Worm (Caenorhabditis elegans): ENCODE results near the gene K03H1.9.
A peak's percentile ranks its signal among the peaks of the same experiment; 100 is the strongest.

K03H1.9 gene

ce11 chrIII:9950244-9950643 lies 9.0 kb upstream of the K03H1.9 start, which contains the start of gene K03H1.13:
Gene K03H1.13, minus strand, starts transcription at chrIII:9950344.
- TF ChIP-seq snpc-1.2 (GFP tag; IDR thresholded peaks at IDR 0.05) (no peak), arid-1 (GFP tag; conservative IDR thresholded peaks at IDR 0.05) (no peak), mdl-1 (tag; optimal IDR thresholded peaks at IDR 0.05) (no peak), F44E2.7 (GFP tag; IDR thresholded peaks at IDR 0.05) (no peak), ZK546.5 (tag; optimal IDR thresholded peaks at IDR 0.05) (no peak), madf-9 (GFP tag; conservative IDR thresholded peaks at IDR 0.05) (no peak), zip-11 (GFP tag; IDR thresholded peaks at IDR 0.05) (no peak), F10B5.3 (tag; optimal IDR thresholded peaks at IDR 0.05) (no peak), daf-16 (GFP tag; optimal IDR thresholded peaks at IDR 0.05) (no peak), daf-16 (tag; optimal IDR thresholded peaks at IDR 0.05) (no peak), lin-1 (GFP tag; IDR thresholded peaks at IDR 0.05) (no peak), tag-97 (GFP tag; IDR thresholded peaks at IDR 0.05) (no peak), daf-19 (GFP tag; conservative IDR thresholded peaks at IDR 0.05) (no peak), mes-2 (tag; optimal IDR thresholded peaks at IDR 0.05; ENCODE audit: poor library complexity, severe bottlenecking) (no peak), mxl-2 (GFP tag; conservative IDR thresholded peaks at IDR 0.05) (no peak), Y75B8A.6 (GFP tag; IDR thresholded peaks at IDR 0.05) (no peak), spr-1 (tag; optimal IDR thresholded peaks at IDR 0.05) (no peak)

ce11 chrIII:9946806-9947419 lies 5.6 kb upstream of the K03H1.9 start, which contains the start of gene K03H1.7:
Gene K03H1.7, plus strand, starts transcription at chrIII:9947405.
- TF ChIP-seq dpl-1 (GFP tag; optimal IDR thresholded peaks at IDR 0.05), result peak; percentile 59
- TF ChIP-seq aha-1 (tag), result peak; percentile 5
- no peak for TF ChIP-seq zag-1 (tag; optimal IDR thresholded peaks at IDR 0.05)
- TF ChIP-seq mes-2 (tag; optimal IDR thresholded peaks at IDR 0.05; ENCODE audit: poor library complexity, severe bottlenecking), result peak; percentile 23

- no peak for TF ChIP-seq duxl-1 (tag; optimal IDR thresholded peaks at IDR 0.05; ENCODE audit: poor library complexity)
- TF ChIP-seq unc-130 (GFP tag; optimal IDR thresholded peaks at IDR 0.05), result no peak
- TF ChIP-seq vab-7 (GFP tag; IDR thresholded peaks at IDR 0.05), result no peak
- no peak for TF ChIP-seq ces-1 (GFP tag; optimal IDR thresholded peaks at IDR 0.05)
- no peak for TF ChIP-seq lin-1 (GFP tag; IDR thresholded peaks at IDR 0.05)
- TF ChIP-seq ceh-32 (tag; optimal IDR thresholded peaks at IDR 0.05; ENCODE audit: poor library complexity), result no peak
These were observed 3.4 kb upstream of the K03H1.9 start, which contains the start of gene gln-2 for ce11 chrIII:9944723-9945122. Gene gln-2, minus strand, starts transcription at chrIII:9944823.

ce11 chrIII:9932091-9932490 lies 9.2 kb downstream of the K03H1.9 start, which contains the start of gene dec-7:
Gene dec-7, plus strand, starts transcription at chrIII:9932398.
- TF ChIP-seq fkh-10 (GFP tag; optimal IDR thresholded peaks at IDR 0.05) (no peak), nhr-28 (tag; optimal IDR thresholded peaks at IDR 0.05) (peak; percentile 11), nhr-11 (tag; optimal IDR thresholded peaks at IDR 0.05) (no peak), hlh-11 (tag; optimal IDR thresholded peaks at IDR 0.05) (peak; percentile 67), ceh-82 (tag; optimal IDR thresholded peaks at IDR 0.05) (no peak), R02D3.7 (tag; optimal IDR thresholded peaks at IDR 0.05) (no peak), cey-2 (tag; optimal IDR thresholded peaks at IDR 0.05; ENCODE audit: borderline replicate concordance, insufficient read depth) (no peak), madf-9 (GFP tag; conservative IDR thresholded peaks at IDR 0.05) (no peak), daf-16 (GFP tag; optimal IDR thresholded peaks at IDR 0.05) (no peak), daf-16 (tag; optimal IDR thresholded peaks at IDR 0.05) (peak; percentile 16), duxl-1 (tag; optimal IDR thresholded peaks at IDR 0.05; ENCODE audit: poor library complexity) (no peak), unc-62 (GFP tag; optimal IDR thresholded peaks at IDR 0.05 in 1 of 2) (peak in 1 of 2 experiments; percentile 50), unc-62 (tag; optimal IDR thresholded peaks at IDR 0.05) (no peak), ZK546.5 (tag; optimal IDR thresholded peaks at IDR 0.05) (no peak), mxl-3 (GFP tag; optimal IDR thresholded peaks at IDR 0.05) (no peak), zfp-2 (tag; optimal IDR thresholded peaks at IDR 0.05) (no peak), lim-7 (GFP tag; IDR thresholded peaks at IDR 0.05) (no peak), lin-39 (tag; optimal IDR thresholded peaks at IDR 0.05) (no peak), ZK337.2 (GFP tag; IDR thresholded peaks at IDR 0.05) (no peak), ztf-7 (tag; optimal IDR thresholded peaks at IDR 0.05) (no peak), daf-12 (tag; optimal IDR thresholded peaks at IDR 0.05) (no peak), dmd-6 (GFP tag; IDR thresholded peaks at IDR 0.05) (peak; percentile 66), pqm-1 (tag; optimal IDR thresholded peaks at IDR 0.05) (no peak), ceh-32 (tag; optimal IDR thresholded peaks at IDR 0.05; ENCODE audit: poor library complexity) (no peak), hlh-30 (tag; optimal IDR thresholded peaks at IDR 0.05; ENCODE audit: insufficient read depth) (peak; percentile 40), aly-2 (tag; optimal IDR thresholded peaks at IDR 0.05) (no peak), daf-8 (GFP tag; IDR thresholded peaks at IDR 0.05) (no peak)

Data from whole organism, L4 larva.